Fruit fly (Drosophila melanogaster): ENCODE results near the gene CG7322.

dm6 chrX:18814373-18814772, 43.2 kb downstream of the CG7322 start:
- TF ChIP-seq CG12768 (GFP tag; optimal IDR thresholded peaks at IDR 0.05) (no peak), CG11617 (GFP tag; optimal IDR thresholded peaks at IDR 0.05) (no peak), CG14711 (tag; optimal IDR thresholded peaks at IDR 0.05) (no peak), CG7045 (GFP tag; optimal IDR thresholded peaks at IDR 0.05) (no peak), Mnt (GFP tag; optimal IDR thresholded peaks at IDR 0.05) (no peak), cnc (optimal IDR thresholded peaks at IDR 0.05) (no peak), pad (GFP tag; optimal IDR thresholded peaks at IDR 0.05) (peak; percentile 51), cic (GFP tag; optimal IDR thresholded peaks at IDR 0.05) (no peak), Clk (GFP tag; optimal IDR thresholded peaks at IDR 0.05) (no peak), CG1620 (GFP tag; optimal IDR thresholded peaks at IDR 0.05) (no peak), bab1 (GFP tag; optimal IDR thresholded peaks at IDR 0.05) (no peak)

Data from whole organism, adult.